Worm (Caenorhabditis elegans) whole organism, L2 larva: Measurements from ENCODE around the gene ZK381.62.

Experiments
- C34F6.9 ChIP-seq: fragments of 150-350 bp; optimal IDR thresholded peaks from 2 replicates; lab custom pipeline; 2014; ENCODE audit warnings: missing biosample characterization, missing genetic modification characterization
- F13H6.1 ChIP-seq: sonication (generic microtip); optimal IDR thresholded peaks from 2 replicates; lab custom pipeline; 2016; ENCODE audit warnings: missing genetic modification characterization, missing compliant biosample characterization
- R02D3.7 ChIP-seq: fragments of 150-350 bp; optimal IDR thresholded peaks from 2 replicates; lab custom pipeline; 2014; ENCODE audit warnings: missing biosample characterization, missing genetic modification characterization
- Y55F3AM.14 ChIP-seq: fragments of 200-800 bp; sonication (Bioruptor generic); optimal IDR thresholded peaks from 2 replicates; lab custom pipeline; 2018; ENCODE audit warnings: mild to moderate bottlenecking, missing genetic modification characterization, missing compliant biosample characterization
- ZK546.5 ChIP-seq: sonication (generic microtip); optimal IDR thresholded peaks from 2 replicates; lab custom pipeline; 2017; ENCODE audit warnings: missing biosample characterization, missing genetic modification characterization
- alr-1 ChIP-seq: fragments of 150-350 bp; optimal IDR thresholded peaks from 2 replicates; lab custom pipeline; 2014; ENCODE audit warnings: missing biosample characterization, missing genetic modification characterization
- aly-2 ChIP-seq: fragments of 150-350 bp; optimal IDR thresholded peaks from 2 replicates; lab custom pipeline; 2014; ENCODE audit warnings: missing biosample characterization, missing genetic modification characterization
- ama-1 ChIP-seq: fragments of 150-350 bp; optimal IDR thresholded peaks from 2 replicates; lab custom pipeline; 2018; ENCODE audit warnings: inconsistent platforms
- blmp-1 ChIP-seq: sonication (generic microtip); optimal IDR thresholded peaks from 2 replicates; lab custom pipeline; 2017; ENCODE audit warnings: missing genetic modification characterization, mild to moderate bottlenecking, missing compliant biosample characterization, antibody characterized with exemption, moderate library complexity; ENCODE audit not compliant: insufficient read depth
- ceh-16 ChIP-seq: fragments of 150-350 bp; optimal IDR thresholded peaks from 2 replicates; lab custom pipeline; 2014; ENCODE audit warnings: missing biosample characterization, missing genetic modification characterization
- ceh-82 ChIP-seq: fragments of 150-350 bp; optimal IDR thresholded peaks from 2 replicates; lab custom pipeline; 2014; ENCODE audit warnings: missing biosample characterization, missing genetic modification characterization
- crh-2 ChIP-seq: sonication (generic microtip); optimal IDR thresholded peaks from 2 replicates; lab custom pipeline; 2017; ENCODE audit warnings: missing biosample characterization, missing genetic modification characterization
- dmd-4 ChIP-seq: sonication (generic microtip); optimal IDR thresholded peaks from 2 replicates; lab custom pipeline; 2017; ENCODE audit warnings: missing biosample characterization, missing genetic modification characterization
- egl-27 ChIP-seq: sonication (generic microtip); optimal IDR thresholded peaks from 3 replicates; lab custom pipeline; 2017; ENCODE audit warnings: missing biosample characterization, missing genetic modification reagents, missing genetic modification characterization
- elt-1 ChIP-seq: fragments of 150-350 bp; optimal IDR thresholded peaks from 2 replicates; lab custom pipeline; 2014; ENCODE audit warnings: missing biosample characterization, missing genetic modification characterization
- elt-3 ChIP-seq: sonication (generic microtip); optimal IDR thresholded peaks from 2 replicates; lab custom pipeline; 2017; ENCODE audit warnings: missing biosample characterization, missing genetic modification characterization
- fos-1 ChIP-seq: fragments of 150-350 bp; optimal IDR thresholded peaks from 2 replicates; lab custom pipeline; 2014; ENCODE audit warnings: missing biosample characterization, missing genetic modification characterization
- gmeb-1 ChIP-seq: fragments of 150-350 bp; optimal IDR thresholded peaks from 2 replicates; lab custom pipeline; 2014; ENCODE audit warnings: missing biosample characterization, missing genetic modification characterization
- lin-11 ChIP-seq: fragments of 150-350 bp; sonication (generic microtip); optimal IDR thresholded peaks from 2 replicates; lab custom pipeline; 2014; ENCODE audit warnings: missing biosample characterization, missing genetic modification characterization, inconsistent platforms, mixed read lengths
- lin-13 ChIP-seq: fragments of 150-350 bp; optimal IDR thresholded peaks from 2 replicates; lab custom pipeline; 2014; ENCODE audit warnings: missing biosample characterization, missing genetic modification reagents, missing genetic modification characterization
- lin-39 ChIP-seq: fragments of 150-350 bp; optimal IDR thresholded peaks from 2 replicates; lab custom pipeline; 2014; ENCODE audit warnings: missing biosample characterization, missing genetic modification reagents, missing genetic modification characterization
- lsy-2 ChIP-seq, 2 experiments: fragments of 150-350 bp in 1 of 2; sonication (generic microtip) in 1 of 2; optimal IDR thresholded peaks; 2 replicates each; lab custom pipeline; 2014 to 2017; ENCODE audit warnings: missing biosample characterization in 2 of 2, missing genetic modification characterization in 2 of 2
- mab-5 ChIP-seq: fragments of 150-350 bp; optimal IDR thresholded peaks from 2 replicates; lab custom pipeline; 2014; ENCODE audit warnings: missing biosample characterization, missing genetic modification characterization
- mbf-1 ChIP-seq: sonication (generic microtip); optimal IDR thresholded peaks from 2 replicates; lab custom pipeline; 2017; ENCODE audit warnings: missing biosample characterization, missing genetic modification characterization
- mdl-1 ChIP-seq, 2 experiments: fragments of 150-350 bp in 1 of 2; sonication (generic microtip) in 1 of 2; optimal IDR thresholded peaks; 2 replicates each; lab custom pipeline; 2017; ENCODE audit warnings: missing biosample characterization in 2 of 2, missing genetic modification characterization in 2 of 2
- nhr-10 ChIP-seq: sonication (generic microtip); optimal IDR thresholded peaks from 2 replicates; lab custom pipeline; 2017; ENCODE audit warnings: missing biosample characterization, missing genetic modification characterization
- nhr-11 ChIP-seq: fragments of 150-350 bp; optimal IDR thresholded peaks from 2 replicates; lab custom pipeline; 2014; ENCODE audit warnings: missing biosample characterization, missing genetic modification characterization
- nhr-12 ChIP-seq: fragments of 150-350 bp; optimal IDR thresholded peaks from 2 replicates; lab custom pipeline; 2014; ENCODE audit warnings: missing biosample characterization, missing genetic modification characterization
- nhr-129 ChIP-seq: fragments of 150-350 bp; optimal IDR thresholded peaks from 2 replicates; lab custom pipeline; 2014; ENCODE audit warnings: missing biosample characterization, missing genetic modification characterization
- nhr-21 ChIP-seq: fragments of 150-350 bp; optimal IDR thresholded peaks from 2 replicates; lab custom pipeline; 2014; ENCODE audit warnings: missing biosample characterization, missing genetic modification characterization
- nhr-23 ChIP-seq: fragments of 150-350 bp; optimal IDR thresholded peaks from 2 replicates; lab custom pipeline; 2014; ENCODE audit warnings: missing biosample characterization, missing genetic modification reagents, missing genetic modification characterization
- nhr-237 ChIP-seq: fragments of 150-350 bp; optimal IDR thresholded peaks from 2 replicates; lab custom pipeline; 2014; ENCODE audit warnings: missing biosample characterization, missing genetic modification characterization
- nhr-25 ChIP-seq: fragments of 150-350 bp; sonication (generic microtip); optimal IDR thresholded peaks from 3 replicates; lab custom pipeline; 2014; ENCODE audit warnings: missing biosample characterization, missing genetic modification characterization
- nhr-6 ChIP-seq: fragments of 150-350 bp; optimal IDR thresholded peaks from 2 replicates; lab custom pipeline; 2014; ENCODE audit warnings: missing biosample characterization, missing genetic modification characterization
- nhr-77 ChIP-seq: fragments of 150-350 bp; optimal IDR thresholded peaks from 2 replicates; lab custom pipeline; 2014; ENCODE audit warnings: missing biosample characterization, missing genetic modification characterization
- peb-1 ChIP-seq: fragments of 150-350 bp; optimal IDR thresholded peaks from 2 replicates; lab custom pipeline; 2014; ENCODE audit warnings: missing biosample characterization, missing genetic modification characterization
- sem-4 ChIP-seq: fragments of 150-350 bp; optimal IDR thresholded peaks from 2 replicates; lab custom pipeline; 2014; ENCODE audit warnings: missing biosample characterization, missing genetic modification reagents, missing genetic modification characterization
- skn-1 ChIP-seq: sonication (generic microtip); optimal IDR thresholded peaks from 2 replicates; lab custom pipeline; 2017; ENCODE audit warnings: missing biosample characterization, missing genetic modification characterization
- sma-3 ChIP-seq: sonication (generic microtip); optimal IDR thresholded peaks from 2 replicates; lab custom pipeline; 2016; ENCODE audit warnings: missing genetic modification reagents, missing genetic modification characterization, missing compliant biosample characterization
- sma-9 ChIP-seq, 2 experiments: fragments of 150-350 bp in 1 of 2; sonication (generic microtip) in 1 of 2; optimal IDR thresholded peaks; 2 replicates each; lab custom pipeline; 2014 to 2016; ENCODE audit warnings: missing genetic modification characterization in 2 of 2, mild to moderate bottlenecking in 1 of 2, missing biosample characterization in 1 of 2, missing compliant biosample characterization in 1 of 2, missing genetic modification reagents in 1 of 2, moderate library complexity in 1 of 2
- snpc-4 ChIP-seq: fragments of 150-350 bp; optimal IDR thresholded peaks from 2 replicates; lab custom pipeline; 2014; ENCODE audit warnings: missing biosample characterization, missing genetic modification characterization
- unc-39 ChIP-seq: fragments of 150-350 bp; optimal IDR thresholded peaks from 2 replicates; lab custom pipeline; 2014; ENCODE audit warnings: missing biosample characterization, missing genetic modification characterization
- unc-55 ChIP-seq: fragments of 150-350 bp; sonication (generic microtip); optimal IDR thresholded peaks from 3 replicates; lab custom pipeline; 2014; ENCODE audit warnings: missing biosample characterization, missing genetic modification reagents, missing genetic modification characterization
- unc-62 ChIP-seq: fragments of 150-350 bp; optimal IDR thresholded peaks from 2 replicates; lab custom pipeline; 2014; ENCODE audit warnings: missing biosample characterization, missing genetic modification reagents, missing genetic modification characterization
- zag-1 ChIP-seq: fragments of 150-350 bp; optimal IDR thresholded peaks from 2 replicates; lab custom pipeline; 2014; ENCODE audit warnings: missing biosample characterization, missing genetic modification characterization
- ztf-1 ChIP-seq: fragments of 200-800 bp; sonication (Bioruptor generic); conservative IDR thresholded peaks from 2 replicates; pipeline ENCODE4 v1.3.6; 2022; ENCODE audit warnings: missing genetic modification characterization, missing compliant biosample characterization
- ztf-11 ChIP-seq: sonication (generic microtip); optimal IDR thresholded peaks from 2 replicates; lab custom pipeline; 2017; ENCODE audit warnings: missing biosample characterization, missing genetic modification characterization
- ztf-4 ChIP-seq: fragments of 150-350 bp; optimal IDR thresholded peaks from 2 replicates; lab custom pipeline; 2014; ENCODE audit warnings: missing biosample characterization, missing genetic modification characterization

The ZK381.62 gene

ce11 chrIV:7017123-7017674 is 46.1 kb upstream of the ZK381.62 start, which contains the start of gene gldi-4:
Gene gldi-4, plus strand, starts transcription at chrIV:7017624.
- TF ChIP-seq R02D3.7 (tag; lab: Kevin White, UChicago), result no peak
- TF ChIP-seq elt-1, result no peak
- no peak for TF ChIP-seq C34F6.9 (tag; lab: Kevin White, UChicago)
- TF ChIP-seq ZK546.5, result no peak
- TF ChIP-seq nhr-237 (tag; lab: Kevin White, UChicago), result no peak
- no peak for TF ChIP-seq sma-9 (GFP tag; optimal IDR thresholded peaks at IDR 0.05; lab: Kevin White, UChicago)
- TF ChIP-seq sma-9 (tag; optimal IDR thresholded peaks at IDR 0.05; lab: Kevin White, UChicago), result no peak
- TF ChIP-seq nhr-129 (tag; lab: Kevin White, UChicago), result no peak
- no peak for TF ChIP-seq blmp-1 (tag; lab: Kevin White, UChicago)
- TF ChIP-seq fos-1 (tag; lab: Kevin White, UChicago), result no peak
- no peak for TF ChIP-seq nhr-77 (tag; lab: Kevin White, UChicago)
- TF ChIP-seq mdl-1 (tag; optimal IDR thresholded peaks at IDR 0.05; lab: Kevin White, UChicago), result no peak
- no peak for TF ChIP-seq ceh-16
- TF ChIP-seq aly-2 (tag; lab: Kevin White, UChicago), result no peak
- TF ChIP-seq skn-1 (tag; lab: Kevin White, UChicago), result no peak
- no peak for TF ChIP-seq ama-1 (lab: Kevin White, UChicago)
- TF ChIP-seq, all 48 proteins: peak for 0

- TF ChIP-seq mdl-1 (tag; optimal IDR thresholded peaks at IDR 0.05; lab: Kevin White, UChicago) (no peak), nhr-23 (tag; lab: Kevin White, UChicago) (no peak), dmd-4 (tag; lab: Kevin White, UChicago) (no peak), snpc-4 (no peak), blmp-1 (tag; lab: Kevin White, UChicago) (no peak), R02D3.7 (tag; lab: Kevin White, UChicago) (no peak), fos-1 (tag; lab: Kevin White, UChicago) (no peak), ceh-82 (tag; lab: Kevin White, UChicago) (no peak), nhr-12 (no peak), mbf-1 (tag; lab: Kevin White, UChicago) (no peak), F13H6.1 (tag; lab: Kevin White, UChicago) (peak; percentile 22), ceh-16 (no peak), ztf-1 (GFP tag; lab: Robert Waterston, UW) (no peak), sma-9 (GFP tag; optimal IDR thresholded peaks at IDR 0.05; lab: Kevin White, UChicago) (peak; percentile 77), sma-9 (tag; optimal IDR thresholded peaks at IDR 0.05; lab: Kevin White, UChicago) (no peak), elt-1 (no peak), mab-5 (no peak), ztf-4 (tag; lab: Kevin White, UChicago) (no peak), aly-2 (tag; lab: Kevin White, UChicago) (no peak), unc-39 (tag; lab: Kevin White, UChicago) (no peak), lin-11 (tag; lab: Kevin White, UChicago) (no peak), unc-55 (GFP tag; lab: Kevin White, UChicago) (peak; percentile 71), nhr-21 (tag; lab: Kevin White, UChicago) (no peak), elt-3 (tag; lab: Kevin White, UChicago) (no peak), sma-3 (no peak), ama-1 (lab: Kevin White, UChicago) (peak; percentile 2), zag-1 (no peak), unc-62 (GFP tag; lab: Kevin White, UChicago) (no peak), peb-1 (tag; lab: Kevin White, UChicago) (no peak), nhr-11 (no peak), nhr-77 (tag; lab: Kevin White, UChicago) (no peak), ztf-11 (tag; lab: Kevin White, UChicago) (no peak), lin-39 (tag; lab: Kevin White, UChicago) (no peak), nhr-6 (no peak), nhr-25 (tag; lab: Kevin White, UChicago) (peak; percentile 63), lsy-2 (tag; optimal IDR thresholded peaks at IDR 0.05; lab: Kevin White, UChicago) (peak in 1 of 2 experiments; percentile 63), Y55F3AM.14 (no peak), C34F6.9 (tag; lab: Kevin White, UChicago) (peak; percentile 88), skn-1 (tag; lab: Kevin White, UChicago) (peak; percentile 16), crh-2 (peak; percentile 58), nhr-237 (tag; lab: Kevin White, UChicago) (no peak), alr-1 (tag; lab: Kevin White, UChicago) (no peak), nhr-129 (tag; lab: Kevin White, UChicago) (peak; percentile 64), egl-27 (no peak), lin-13 (no peak), gmeb-1 (tag; lab: Kevin White, UChicago) (peak; percentile 24), sem-4 (tag; lab: Kevin White, UChicago) (no peak), ZK546.5 (no peak), nhr-10 (tag; lab: Kevin White, UChicago) (no peak)
Measured at ce11 chrIV:7016502-7016901, 45.4 kb upstream of the ZK381.62 start.
